Worm (Caenorhabditis elegans) whole organism, mixed stage, embryonic: ENCODE data around the gene R144.13.

Experiments
- M03D4.4 ChIP-seq: sonication (generic microtip); optimal IDR thresholded peaks from 2 replicates; lab custom pipeline; 2017; ENCODE audit warnings: mild to moderate bottlenecking, missing genetic modification characterization, missing compliant biosample characterization
- bed-3 ChIP-seq: fragments of 200-800 bp; sonication (Bioruptor generic); optimal IDR thresholded peaks from 3 replicates; lab custom pipeline; 2018; ENCODE audit warnings: mild to moderate bottlenecking, missing genetic modification characterization, moderate library complexity, missing compliant biosample characterization
- ceh-39 ChIP-seq: fragments of 150-350 bp; optimal IDR thresholded peaks from 2 replicates; lab custom pipeline; 2014; ENCODE audit warnings: missing biosample characterization, missing genetic modification characterization
- ceh-43 ChIP-seq: fragments of 200-800 bp; sonication (Bioruptor generic); optimal IDR thresholded peaks from 2 replicates; lab custom pipeline; 2018; ENCODE audit warnings: mild to moderate bottlenecking, missing genetic modification characterization, moderate library complexity, missing compliant biosample characterization
- ceh-83 ChIP-seq: fragments of 200-800 bp; sonication (Bioruptor generic); optimal IDR thresholded peaks from 2 replicates; lab custom pipeline; 2018; ENCODE audit warnings: mild to moderate bottlenecking, missing genetic modification characterization, missing compliant biosample characterization
- ces-1 ChIP-seq: fragments of 150-350 bp; optimal IDR thresholded peaks from 2 replicates; lab custom pipeline; 2014; ENCODE audit warnings: missing biosample characterization, missing genetic modification reagents, missing genetic modification characterization
- cnd-1 ChIP-seq: fragments of 200-800 bp; sonication (Bioruptor generic); optimal IDR thresholded peaks from 2 replicates; lab custom pipeline; 2018; ENCODE audit warnings: mild to moderate bottlenecking, missing genetic modification characterization, missing compliant biosample characterization
- drap-1 ChIP-seq: fragments of 200-800 bp; sonication (Bioruptor generic); optimal IDR thresholded peaks from 3 replicates; lab custom pipeline; 2018; ENCODE audit warnings: mild to moderate bottlenecking, missing genetic modification characterization, missing compliant biosample characterization
- elt-1 ChIP-seq: sonication (generic microtip); optimal IDR thresholded peaks from 2 replicates; lab custom pipeline; 2017; ENCODE audit warnings: missing genetic modification characterization, mild to moderate bottlenecking, missing compliant biosample characterization, antibody characterized with exemption, moderate library complexity, borderline replicate concordance; ENCODE audit not compliant: insufficient read depth
- flh-1 ChIP-seq: fragments of 200-800 bp; sonication (Bioruptor generic); optimal IDR thresholded peaks from 2 replicates; lab custom pipeline; 2018; ENCODE audit warnings: mild to moderate bottlenecking, missing genetic modification characterization, moderate library complexity, missing compliant biosample characterization
- hlh-1 ChIP-seq: fragments of 150-350 bp; optimal IDR thresholded peaks from 2 replicates; lab custom pipeline; 2014; ENCODE audit warnings: missing biosample characterization, missing genetic modification reagents, missing genetic modification characterization
- lin-32 ChIP-seq: fragments of 200-800 bp; sonication (Bioruptor generic); optimal IDR thresholded peaks from 2 replicates; lab custom pipeline; 2018; ENCODE audit warnings: mild to moderate bottlenecking, missing genetic modification characterization, missing compliant biosample characterization
- lsy-2 ChIP-seq: fragments of 150-350 bp; optimal IDR thresholded peaks from 2 replicates; lab custom pipeline; 2014; ENCODE audit warnings: missing biosample characterization, missing genetic modification characterization
- mab-5 ChIP-seq: fragments of 150-350 bp; optimal IDR thresholded peaks from 2 replicates; lab custom pipeline; 2014; ENCODE audit warnings: missing biosample characterization, missing genetic modification characterization
- mep-1 ChIP-seq: fragments of 150-350 bp; optimal IDR thresholded peaks from 2 replicates; lab custom pipeline; 2017; ENCODE audit warnings: missing biosample characterization, missing genetic modification reagents, missing genetic modification characterization, inconsistent platforms
- mls-2 ChIP-seq: sonication (generic microtip); optimal IDR thresholded peaks from 2 replicates; lab custom pipeline; 2016; ENCODE audit warnings: mild to moderate bottlenecking, missing genetic modification characterization, moderate library complexity, missing compliant biosample characterization
- nhr-12 ChIP-seq: fragments of 150-350 bp; optimal IDR thresholded peaks from 2 replicates; lab custom pipeline; 2014; ENCODE audit warnings: missing biosample characterization, missing genetic modification characterization
- nhr-2 ChIP-seq: fragments of 150-350 bp; optimal IDR thresholded peaks from 2 replicates; lab custom pipeline; 2014; ENCODE audit warnings: missing biosample characterization, missing genetic modification characterization
- nhr-237 ChIP-seq: fragments of 150-350 bp; optimal IDR thresholded peaks from 2 replicates; lab custom pipeline; 2014; ENCODE audit warnings: missing biosample characterization, missing genetic modification characterization
- nhr-28 ChIP-seq: fragments of 150-350 bp; optimal IDR thresholded peaks from 2 replicates; lab custom pipeline; 2014; ENCODE audit warnings: missing biosample characterization, missing genetic modification characterization
- nhr-76 ChIP-seq: sonication (generic microtip); optimal IDR thresholded peaks from 2 replicates; lab custom pipeline; 2017; ENCODE audit warnings: missing biosample characterization, missing genetic modification characterization
- pha-4 ChIP-seq: fragments of 150-350 bp; optimal IDR thresholded peaks from 2 replicates; lab custom pipeline; 2018; ENCODE audit warnings: missing biosample characterization, missing genetic modification reagents, missing genetic modification characterization
- sem-2 ChIP-seq: fragments of 200-800 bp; sonication (Bioruptor generic); optimal IDR thresholded peaks from 2 replicates; lab custom pipeline; 2018; ENCODE audit warnings: mild to moderate bottlenecking, missing genetic modification characterization, missing compliant biosample characterization
- snpc-4 ChIP-seq: fragments of 150-350 bp; optimal IDR thresholded peaks from 2 replicates; lab custom pipeline; 2014; ENCODE audit warnings: missing biosample characterization, missing genetic modification characterization
- sptf-1 ChIP-seq: sonication (generic microtip); optimal IDR thresholded peaks from 2 replicates; lab custom pipeline; 2017; ENCODE audit warnings: mild to moderate bottlenecking, missing genetic modification characterization, moderate library complexity, missing compliant biosample characterization
- tbx-8 ChIP-seq: fragments of 200-800 bp; sonication (Bioruptor generic); optimal IDR thresholded peaks from 2 replicates; lab custom pipeline; 2018; ENCODE audit warnings: mild to moderate bottlenecking, missing genetic modification characterization, moderate library complexity, missing compliant biosample characterization
- unc-120 ChIP-seq: sonication (generic microtip); optimal IDR thresholded peaks from 2 replicates; lab custom pipeline; 2017; ENCODE audit warnings: missing genetic modification characterization, missing compliant biosample characterization; ENCODE audit not compliant: poor library complexity, severe bottlenecking
- unc-39 ChIP-seq: fragments of 150-350 bp; optimal IDR thresholded peaks from 2 replicates; lab custom pipeline; 2014; ENCODE audit warnings: missing biosample characterization, missing genetic modification characterization
- unc-62 ChIP-seq: fragments of 150-350 bp; optimal IDR thresholded peaks from 2 replicates; lab custom pipeline; 2014; ENCODE audit warnings: missing biosample characterization, missing genetic modification reagents, missing genetic modification characterization
- zip-8 ChIP-seq: fragments of 150-350 bp; optimal IDR thresholded peaks from 2 replicates; lab custom pipeline; 2014; ENCODE audit warnings: missing biosample characterization, missing genetic modification characterization
- ztf-11 ChIP-seq: fragments of 150-350 bp; optimal IDR thresholded peaks from 2 replicates; lab custom pipeline; 2014; ENCODE audit warnings: missing biosample characterization, missing genetic modification characterization

The R144.13 gene

ce11 chrIII:5036158-5036557 is 13.1 kb downstream of the R144.13 start, which contains the start of gene C45G9.6:
C45G9.6 (plus strand) TSS chrIII:5036458.
- no peak for TF ChIP-seq drap-1 (GFP tag; lab: Kevin White, UChicago)
- TF ChIP-seq ceh-43, result no peak
- TF ChIP-seq unc-62 (GFP tag; lab: Kevin White, UChicago), result no peak
- no peak for TF ChIP-seq nhr-28 (tag; lab: Kevin White, UChicago)
- TF ChIP-seq nhr-76, result no peak
- TF ChIP-seq sem-2 (GFP tag; lab: Kevin White, UChicago), result no peak
- no peak for TF ChIP-seq zip-8 (tag; lab: Kevin White, UChicago)
- no peak for TF ChIP-seq flh-1
- TF ChIP-seq snpc-4 (tag; lab: Kevin White, UChicago), result no peak
- TF ChIP-seq nhr-2 (tag; lab: Kevin White, UChicago), result no peak
- no peak for TF ChIP-seq M03D4.4 (tag; lab: Kevin White, UChicago)
- no peak for TF ChIP-seq elt-1
- TF ChIP-seq mab-5 (tag; lab: Kevin White, UChicago), result no peak
- TF ChIP-seq cnd-1 (tag; lab: Kevin White, UChicago), result no peak
- TF ChIP-seq mls-2 (tag; lab: Kevin White, UChicago), result no peak
- TF ChIP-seq unc-39 (tag; lab: Kevin White, UChicago), result no peak
- TF ChIP-seq nhr-12 (tag; lab: Kevin White, UChicago), result no peak
- TF ChIP-seq pha-4, result no peak
- TF ChIP-seq unc-120, result no peak

DNA sequence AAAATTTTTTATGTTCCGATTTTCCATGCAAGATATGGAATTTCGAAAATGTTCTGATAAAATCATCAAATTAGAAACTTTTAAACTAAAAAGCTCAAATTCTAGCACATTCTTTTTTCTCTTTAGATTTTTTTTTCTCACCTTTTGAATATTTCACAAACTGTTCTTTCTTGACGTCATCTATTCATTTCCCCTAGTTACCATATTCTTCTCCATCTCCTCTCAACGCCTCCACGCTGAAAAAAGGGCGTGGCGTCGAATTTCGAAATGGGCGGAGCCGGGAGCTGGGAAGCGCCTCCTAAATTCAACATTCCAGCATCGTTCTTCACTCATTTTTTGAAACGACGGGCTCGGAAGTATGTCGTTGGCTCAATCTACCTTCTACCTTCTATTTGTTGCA is 19.0 kb downstream of the R144.13 start, which contains the start of gene nlp-43:
Gene nlp-43 (plus strand): TSS at position 301 of the 400 bp plus-strand sequence.
- no peak for TF ChIP-seq mep-1
- TF ChIP-seq cnd-1 (tag; lab: Kevin White, UChicago), result no peak
- no peak for TF ChIP-seq nhr-2 (tag; lab: Kevin White, UChicago)
- TF ChIP-seq elt-1, result no peak
- no peak for TF ChIP-seq tbx-8
- TF ChIP-seq ces-1, result no peak
- no peak for TF ChIP-seq sptf-1 (tag; lab: Kevin White, UChicago)
- no peak for TF ChIP-seq lin-32 (GFP tag; lab: Kevin White, UChicago)
- no peak for TF ChIP-seq sem-2 (GFP tag; lab: Kevin White, UChicago)
- no peak for TF ChIP-seq ceh-43
- TF ChIP-seq lsy-2 (tag; lab: Kevin White, UChicago), result no peak
- TF ChIP-seq bed-3 (GFP tag; lab: Kevin White, UChicago), result no peak
- no peak for TF ChIP-seq unc-39 (tag; lab: Kevin White, UChicago)

DNA sequence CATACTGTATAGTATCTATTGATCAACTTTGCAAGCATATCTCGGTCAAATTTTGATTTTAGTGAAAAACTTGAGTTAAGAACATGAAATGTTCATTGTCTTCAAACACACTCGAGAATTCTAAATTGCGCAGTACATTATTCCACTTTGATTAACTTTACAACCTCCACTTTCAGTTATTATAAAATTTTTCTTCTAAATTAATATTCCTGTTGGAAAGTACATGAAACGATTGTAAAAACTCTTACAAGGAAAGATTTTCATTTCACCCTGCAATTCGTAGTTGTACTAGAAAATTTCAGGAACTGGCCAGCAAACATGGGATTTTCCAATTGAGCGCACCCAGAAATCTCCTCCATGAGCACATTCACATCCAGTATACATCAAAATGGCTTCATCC is 21.6 kb downstream of the R144.13 start, which contains the start of gene C45G9.14:
Gene C45G9.14 (plus strand): TSS at position 301 of the 400 bp plus-strand sequence.
- TF ChIP-seq nhr-237 (tag; lab: Kevin White, UChicago) (no peak), unc-120 (no peak), ztf-11 (tag; lab: Kevin White, UChicago) (no peak), zip-8 (tag; lab: Kevin White, UChicago) (no peak), sem-2 (GFP tag; lab: Kevin White, UChicago) (no peak), M03D4.4 (tag; lab: Kevin White, UChicago) (no peak), hlh-1 (tag; lab: Kevin White, UChicago) (no peak), lin-32 (GFP tag; lab: Kevin White, UChicago) (no peak), mab-5 (tag; lab: Kevin White, UChicago) (no peak), nhr-76 (no peak), ceh-83 (no peak), ceh-39 (tag; lab: Kevin White, UChicago) (no peak), snpc-4 (tag; lab: Kevin White, UChicago) (no peak)

- TF ChIP-seq mep-1 (peak; percentile 63), sem-2 (GFP tag; lab: Kevin White, UChicago) (no peak), mab-5 (tag; lab: Kevin White, UChicago) (no peak), snpc-4 (tag; lab: Kevin White, UChicago) (no peak), nhr-237 (tag; lab: Kevin White, UChicago) (no peak), sptf-1 (tag; lab: Kevin White, UChicago) (no peak), ces-1 (peak; percentile 91)
- TF ChIP-seq, all 35 proteins: peak for 2
Measured at ce11 chrIII:5047175-5047574, 24.1 kb downstream of the R144.13 start, which contains the start of gene txbp-3. txbp-3 (minus strand) TSS chrIII:5047459.

ce11 chrIII:5047740-5048139 is 24.7 kb downstream of the R144.13 start, which contains the start of gene C45G9.5:
C45G9.5 (plus strand) TSS chrIII:5048117.
- TF ChIP-seq sem-2 (GFP tag; lab: Kevin White, UChicago), result no peak
- TF ChIP-seq ceh-39 (tag; lab: Kevin White, UChicago), result no peak
